Worm (Caenorhabditis elegans) whole organism, late embryonic: ENCODE results near the gene T04F8.3.

Source experiments
- C08G9.2 ChIP-seq: sonication (generic microtip); optimal IDR thresholded peaks from 2 replicates; lab custom pipeline; 2016; ENCODE audit warnings: mild to moderate bottlenecking, missing genetic modification characterization, moderate library complexity, missing compliant biosample characterization
- C38D4.7 ChIP-seq: fragments of 200-800 bp; sonication (Bioruptor generic); optimal IDR thresholded peaks from 2 replicates; lab custom pipeline; 2018; ENCODE audit warnings: mild to moderate bottlenecking, missing genetic modification characterization, moderate library complexity, missing compliant biosample characterization
- K09A11.1 ChIP-seq: sonication (generic microtip); optimal IDR thresholded peaks from 2 replicates; lab custom pipeline; 2017; ENCODE audit warnings: antibody characterized with exemption, mild to moderate bottlenecking, missing genetic modification characterization, missing compliant biosample characterization; ENCODE audit not compliant: insufficient read depth
- T23F11.4 ChIP-seq: fragments of 200-800 bp; sonication (Bioruptor generic); optimal IDR thresholded peaks from 2 replicates; lab custom pipeline; 2018; ENCODE audit warnings: mild to moderate bottlenecking, missing genetic modification characterization, missing compliant biosample characterization
- ahr-1 ChIP-seq: sonication (generic microtip); optimal IDR thresholded peaks from 2 replicates; lab custom pipeline; 2016; ENCODE audit warnings: missing genetic modification characterization, missing compliant biosample characterization
- ceh-14 ChIP-seq: sonication (generic microtip); optimal IDR thresholded peaks from 2 replicates; lab custom pipeline; 2016; ENCODE audit warnings: missing genotype, missing genetic modification characterization, missing compliant biosample characterization
- ceh-2 ChIP-seq: sonication (generic microtip); optimal IDR thresholded peaks from 2 replicates; lab custom pipeline; 2016; ENCODE audit warnings: missing genotype, missing genetic modification characterization, missing compliant biosample characterization
- ceh-22 ChIP-seq: sonication (generic microtip); optimal IDR thresholded peaks from 2 replicates; lab custom pipeline; 2017; ENCODE audit warnings: missing biosample characterization, missing genetic modification characterization
- ceh-24 ChIP-seq: sonication (generic microtip); optimal IDR thresholded peaks from 2 replicates; lab custom pipeline; 2016; ENCODE audit warnings: mild to moderate bottlenecking, missing genetic modification characterization, missing compliant biosample characterization
- ceh-30 ChIP-seq: fragments of 150-350 bp; optimal IDR thresholded peaks from 2 replicates; lab custom pipeline; 2014; ENCODE audit warnings: missing biosample characterization, missing genetic modification characterization
- ceh-31 ChIP-seq: sonication (generic microtip); optimal IDR thresholded peaks from 2 replicates; lab custom pipeline; 2016; ENCODE audit warnings: missing genetic modification characterization, missing compliant biosample characterization
- ceh-48 ChIP-seq: sonication (generic microtip); optimal IDR thresholded peaks from 2 replicates; lab custom pipeline; 2016; ENCODE audit warnings: missing genetic modification characterization, inconsistent platforms, missing compliant biosample characterization
- ceh-6 ChIP-seq: fragments of 200-800 bp; sonication (Bioruptor generic); optimal IDR thresholded peaks from 2 replicates; lab custom pipeline; 2018; ENCODE audit warnings: mild to moderate bottlenecking, missing genetic modification characterization, missing compliant biosample characterization
- ets-4 ChIP-seq: sonication (generic microtip); optimal IDR thresholded peaks from 2 replicates; lab custom pipeline; 2016; ENCODE audit warnings: missing genetic modification characterization, missing compliant biosample characterization
- fax-1 ChIP-seq: sonication (generic microtip); optimal IDR thresholded peaks from 2 replicates; lab custom pipeline; 2016; ENCODE audit warnings: missing genotype, missing genetic modification characterization, missing compliant biosample characterization
- fkh-6 ChIP-seq: sonication (generic microtip); optimal IDR thresholded peaks from 2 replicates; lab custom pipeline; 2016; ENCODE audit warnings: missing genetic modification characterization, missing compliant biosample characterization
- gmeb-2 ChIP-seq: sonication (generic microtip); optimal IDR thresholded peaks from 2 replicates; lab custom pipeline; 2016; ENCODE audit warnings: missing genetic modification characterization, inconsistent platforms, missing compliant biosample characterization
- hlh-13 ChIP-seq: fragments of 200-800 bp; sonication (Bioruptor generic); optimal IDR thresholded peaks from 2 replicates; lab custom pipeline; 2018; ENCODE audit warnings: mild to moderate bottlenecking, missing genetic modification characterization, missing compliant biosample characterization
- hlh-6 ChIP-seq: sonication (generic microtip); optimal IDR thresholded peaks from 2 replicates; lab custom pipeline; 2016; ENCODE audit warnings: missing genotype, missing genetic modification characterization, missing compliant biosample characterization
- lim-6 ChIP-seq: sonication (generic microtip); optimal IDR thresholded peaks from 2 replicates; lab custom pipeline; 2016; ENCODE audit warnings: missing genetic modification characterization, missing compliant biosample characterization
- madf-2 ChIP-seq: sonication (generic microtip); optimal IDR thresholded peaks from 2 replicates; lab custom pipeline; 2017; ENCODE audit warnings: missing genetic modification characterization, missing compliant biosample characterization
- mec-3 ChIP-seq: sonication (generic microtip); optimal IDR thresholded peaks from 2 replicates; lab custom pipeline; 2016; ENCODE audit warnings: borderline replicate concordance, missing genetic modification characterization, missing compliant biosample characterization
- nfya-1 ChIP-seq: sonication (generic microtip); optimal IDR thresholded peaks from 2 replicates; lab custom pipeline; 2017; ENCODE audit warnings: missing genetic modification characterization, mild to moderate bottlenecking, missing compliant biosample characterization, antibody characterized with exemption, moderate library complexity
- nhr-232 ChIP-seq: sonication (generic microtip); optimal IDR thresholded peaks from 2 replicates; lab custom pipeline; 2016; ENCODE audit warnings: missing genetic modification characterization, missing compliant biosample characterization
- npax-4 ChIP-seq: sonication (generic microtip); optimal IDR thresholded peaks from 2 replicates; lab custom pipeline; 2016; ENCODE audit warnings: missing genetic modification characterization, missing compliant biosample characterization
- pax-1 ChIP-seq: fragments of 150-350 bp; optimal IDR thresholded peaks from 2 replicates; lab custom pipeline; 2014; ENCODE audit warnings: missing biosample characterization, missing genetic modification characterization
- pha-2 ChIP-seq: sonication (generic microtip); optimal IDR thresholded peaks from 2 replicates; lab custom pipeline; 2017; ENCODE audit warnings: mild to moderate bottlenecking, missing genetic modification characterization, missing compliant biosample characterization
- pha-4 ChIP-seq: fragments of 150-350 bp; optimal IDR thresholded peaks from 2 replicates; lab custom pipeline; 2018; ENCODE audit warnings: missing biosample characterization, missing genetic modification reagents, missing genetic modification characterization
- ref-2 ChIP-seq: sonication (generic microtip); optimal IDR thresholded peaks from 2 replicates; lab custom pipeline; 2016; ENCODE audit warnings: missing genetic modification characterization, missing compliant biosample characterization
- rnt-1 ChIP-seq: sonication (generic microtip); optimal IDR thresholded peaks from 2 replicates; lab custom pipeline; 2016; ENCODE audit warnings: missing genetic modification characterization, missing compliant biosample characterization
- sdc-2 ChIP-seq: sonication (generic microtip); optimal IDR thresholded peaks from 2 replicates; lab custom pipeline; 2016; ENCODE audit warnings: missing genotype, missing genetic modification characterization, missing compliant biosample characterization
- syd-9 ChIP-seq: sonication (generic microtip); optimal IDR thresholded peaks from 2 replicates; lab custom pipeline; 2016; ENCODE audit warnings: mild to moderate bottlenecking, missing genetic modification characterization, moderate library complexity, missing compliant biosample characterization
- tbx-2 ChIP-seq: sonication (generic microtip); optimal IDR thresholded peaks from 2 replicates; lab custom pipeline; 2016; ENCODE audit warnings: missing genetic modification characterization, missing compliant biosample characterization
- ttx-3 ChIP-seq: sonication (generic microtip); optimal IDR thresholded peaks from 2 replicates; lab custom pipeline; 2016; ENCODE audit warnings: missing genetic modification reagents, missing genetic modification characterization, missing compliant biosample characterization
- unc-3 ChIP-seq, 2 experiments: fragments of 200-800 bp in 1 of 2; sonication (Bioruptor generic) in 1 of 2; sonication (generic microtip) in 1 of 2; conservative IDR thresholded peaks in 1 of 2; optimal IDR thresholded peaks in 1 of 2; 2 replicates each; pipeline versions ENCODE4 v1.3.6 to Lab custom; 2016 to 2022; ENCODE audit warnings: missing compliant biosample characterization in 2 of 2, missing genetic modification characterization in 2 of 2, missing genetic modification reagents in 1 of 2
- unc-42 ChIP-seq: sonication (generic microtip); optimal IDR thresholded peaks from 2 replicates; lab custom pipeline; 2016; ENCODE audit warnings: missing genotype, missing genetic modification characterization, missing compliant biosample characterization
- ztf-16 ChIP-seq: sonication (generic microtip); optimal IDR thresholded peaks from 2 replicates; lab custom pipeline; 2017; ENCODE audit warnings: missing genetic modification characterization, missing compliant biosample characterization

The T04F8.3 gene

DNA sequence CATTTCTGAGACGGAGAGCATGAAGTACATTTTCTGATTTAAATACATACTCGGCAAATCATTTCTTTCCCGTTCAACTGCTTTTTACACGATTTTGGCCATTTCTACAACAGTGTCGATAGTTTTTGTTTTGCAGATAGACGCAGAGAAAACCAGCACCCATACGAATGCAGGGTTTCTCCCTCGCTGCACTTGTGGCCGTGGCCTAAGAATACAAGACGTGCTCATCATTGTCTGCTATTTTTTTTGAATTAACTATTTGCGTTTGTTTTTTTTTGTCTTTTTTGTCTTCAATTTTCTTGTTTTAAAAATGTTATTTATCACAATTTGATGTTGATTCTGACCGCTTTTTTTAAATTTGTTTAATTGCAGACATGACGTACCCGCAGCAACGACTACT is 34.7 kb downstream of the T04F8.3 start, which contains the start of gene smcl-1:
smcl-1 (plus strand) TSS at position 373 of the 400 bp plus-strand sequence.
- TF ChIP-seq nfya-1 (tag; lab: Kevin White, UChicago) = peak; percentile 41
- peak; percentile 42 for TF ChIP-seq ets-4 (tag; lab: Kevin White, UChicago)
- peak; percentile 42 for TF ChIP-seq C08G9.2 (tag; lab: Kevin White, UChicago)
- no peak for TF ChIP-seq C38D4.7 (GFP tag; lab: Kevin White, UChicago)
- no peak for TF ChIP-seq syd-9 (tag; lab: Kevin White, UChicago)
- peak; percentile 74 for TF ChIP-seq ceh-31 (tag; lab: Kevin White, UChicago)
- TF ChIP-seq sdc-2 = peak; percentile 3
- TF ChIP-seq tbx-2 = peak; percentile 57
- TF ChIP-seq ceh-2 (tag; lab: Kevin White, UChicago) = peak; percentile 56
- no peak for TF ChIP-seq ttx-3

DNA sequence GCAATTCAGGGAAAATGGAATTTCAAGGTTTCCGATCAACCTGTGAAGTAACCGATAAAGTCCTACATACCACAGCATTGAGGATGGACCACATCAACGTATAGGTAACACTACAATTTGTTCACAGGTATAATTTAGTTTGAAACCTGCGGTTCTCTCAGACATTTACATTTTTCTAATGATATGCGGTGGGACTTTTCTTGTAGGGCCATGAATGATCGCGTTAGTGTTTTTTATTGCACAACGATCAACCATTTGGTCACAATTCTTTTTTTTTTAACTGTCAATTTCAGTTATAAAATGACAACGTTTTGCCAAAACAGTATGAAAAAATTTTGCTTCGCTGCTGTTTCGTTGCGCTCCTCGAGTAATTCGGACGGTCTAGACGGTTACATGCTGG is 38.3 kb downstream of the T04F8.3 start, which contains the start of gene C44C10.12:
C44C10.12 (plus strand) TSS at position 301 of the 400 bp plus-strand sequence.
- TF ChIP-seq nhr-232 (tag; lab: Kevin White, UChicago) (no peak), tbx-2 (no peak), unc-42 (no peak), K09A11.1 (tag; lab: Kevin White, UChicago) (no peak), mec-3 (no peak), pha-4 (no peak), fkh-6 (tag; lab: Kevin White, UChicago) (no peak), ceh-22 (tag; lab: Kevin White, UChicago) (no peak), T23F11.4 (GFP tag; lab: Kevin White, UChicago) (no peak), ref-2 (tag; lab: Kevin White, UChicago) (no peak), ceh-31 (tag; lab: Kevin White, UChicago) (no peak), syd-9 (tag; lab: Kevin White, UChicago) (no peak), gmeb-2 (tag; lab: Kevin White, UChicago) (no peak), lim-6 (no peak), ceh-48 (tag; lab: Kevin White, UChicago) (no peak), ceh-24 (tag; lab: Kevin White, UChicago) (no peak), rnt-1 (tag; lab: Kevin White, UChicago) (no peak), ztf-16 (tag; lab: Kevin White, UChicago) (no peak)
- TF ChIP-seq, all 69 proteins: peak for 0

DNA sequence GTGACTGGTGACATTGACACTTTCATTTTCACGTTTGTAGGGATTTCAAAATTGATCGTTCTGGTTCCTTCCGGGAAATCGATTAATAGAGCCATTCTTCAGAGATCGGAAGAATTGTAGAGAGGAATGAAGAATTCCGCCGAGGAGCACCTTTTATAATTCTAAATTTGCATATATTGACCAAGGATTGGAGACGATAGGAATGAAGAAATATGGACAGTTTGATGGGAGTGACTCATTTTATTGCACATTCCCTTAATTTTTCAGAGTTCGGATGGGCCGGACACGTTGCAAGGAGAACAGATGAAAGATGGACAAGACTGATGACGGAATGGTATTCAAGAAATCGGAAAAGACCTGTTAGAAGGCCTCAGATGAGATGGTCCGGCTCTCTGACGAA is 41.8 kb downstream of the T04F8.3 start, which contains the start of gene C44C10.15:
C44C10.15 (minus strand) TSS at position 101 of the 400 bp plus-strand sequence.
- TF ChIP-seq npax-4 (no peak), rnt-1 (tag; lab: Kevin White, UChicago) (no peak), ceh-6 (GFP tag; lab: Kevin White, UChicago) (no peak), fax-1 (tag; lab: Kevin White, UChicago) (no peak), fkh-6 (tag; lab: Kevin White, UChicago) (no peak), ceh-24 (tag; lab: Kevin White, UChicago) (no peak), unc-3 (GFP tag; conservative IDR thresholded peaks at IDR 0.05; lab: Robert Waterston, UW) (no peak), unc-3 (tag; optimal IDR thresholded peaks at IDR 0.05; lab: Kevin White, UChicago) (no peak), gmeb-2 (tag; lab: Kevin White, UChicago) (no peak), hlh-13 (no peak), hlh-6 (no peak), C38D4.7 (GFP tag; lab: Kevin White, UChicago) (no peak), pax-1 (tag; lab: Kevin White, UChicago) (no peak), ttx-3 (no peak), ceh-22 (tag; lab: Kevin White, UChicago) (no peak), madf-2 (tag; lab: Kevin White, UChicago) (no peak), ceh-14 (tag; lab: Kevin White, UChicago) (no peak), pha-2 (tag; lab: Kevin White, UChicago) (no peak), ceh-30 (tag; lab: Kevin White, UChicago) (no peak), ahr-1 (no peak)
